Worm (Caenorhabditis elegans): ENCODE measurements around the gene nspb-10.

The nspb-10 gene

ce11 chrII:14588162-14588561 is at the start of gene nspb-10:
Gene nspb-10, minus strand, starts transcription at chrII:14588262.
- no peak for TF ChIP-seq egl-27 (tag; optimal IDR thresholded peaks at IDR 0.05)
- no peak for TF ChIP-seq jun-1 (tag; optimal IDR thresholded peaks at IDR 0.05)
- TF ChIP-seq pha-4 (tag; optimal IDR thresholded peaks at IDR 0.05): no peak
- TF ChIP-seq snpc-4 (tag; optimal IDR thresholded peaks at IDR 0.05): no peak
- TF ChIP-seq ZK546.5 (tag; optimal IDR thresholded peaks at IDR 0.05): no peak
- TF ChIP-seq fkh-2 (tag; optimal IDR thresholded peaks at IDR 0.05): no peak
- no peak for TF ChIP-seq aly-2 (tag; optimal IDR thresholded peaks at IDR 0.05)
- TF ChIP-seq nhr-23 (tag; optimal IDR thresholded peaks at IDR 0.05): no peak
- TF ChIP-seq ztf-4 (tag; optimal IDR thresholded peaks at IDR 0.05): no peak
- no peak for TF ChIP-seq ceh-9 (tag; optimal IDR thresholded peaks at IDR 0.05)

ce11 chrII:14636737-14637136 is 48.7 kb upstream of the nspb-10 start, which contains the start of gene sre-13:
Gene sre-13, minus strand, starts transcription at chrII:14636837.
- TF ChIP-seq nhr-237 (tag; optimal IDR thresholded peaks at IDR 0.05) (no peak), daf-12 (tag; optimal IDR thresholded peaks at IDR 0.05) (no peak), ceh-9 (tag; optimal IDR thresholded peaks at IDR 0.05) (no peak), nhr-28 (tag; optimal IDR thresholded peaks at IDR 0.05) (no peak)

ce11 chrII:14635895-14636294 is 47.8 kb upstream of the nspb-10 start:
- TF ChIP-seq snpc-4 (tag; optimal IDR thresholded peaks at IDR 0.05): peak; percentile 50

- TF ChIP-seq unc-62 (GFP tag; optimal IDR thresholded peaks at IDR 0.05): no peak
- no peak for TF ChIP-seq tbx-2 (tag; optimal IDR thresholded peaks at IDR 0.05)
- no peak for TF ChIP-seq nhr-237 (tag; optimal IDR thresholded peaks at IDR 0.05)
- TF ChIP-seq lin-39 (tag; optimal IDR thresholded peaks at IDR 0.05): peak; percentile 79
- peak; percentile 32 for TF ChIP-seq nfya-1 (tag; optimal IDR thresholded peaks at IDR 0.05; ENCODE audit: insufficient read depth)
- TF ChIP-seq skn-1 (tag; optimal IDR thresholded peaks at IDR 0.05): peak; percentile 1
- peak; percentile 54 for TF ChIP-seq hmg-11 (tag; optimal IDR thresholded peaks at IDR 0.05)
- peak; percentile 74 for TF ChIP-seq snpc-4 (tag; optimal IDR thresholded peaks at IDR 0.05)
- TF ChIP-seq fkh-10 (GFP tag; optimal IDR thresholded peaks at IDR 0.05): no peak
- peak; percentile 77 for TF ChIP-seq nhr-43 (tag; optimal IDR thresholded peaks at IDR 0.05; ENCODE audit: poor library complexity, severe bottlenecking)
- peak; percentile 12 for TF ChIP-seq lin-15B (tag; optimal IDR thresholded peaks at IDR 0.05)
- no peak for TF ChIP-seq fos-1 (tag; optimal IDR thresholded peaks at IDR 0.05)
These were observed 47.1 kb upstream of the nspb-10 start for ce11 chrII:14635179-14635578.

ce11 chrII:14634042-14634441 is 46.0 kb upstream of the nspb-10 start:
- no peak for TF ChIP-seq ZK546.5 (tag; optimal IDR thresholded peaks at IDR 0.05)
- no peak for TF ChIP-seq unc-39 (tag; optimal IDR thresholded peaks at IDR 0.05)
- no peak for TF ChIP-seq skn-1 (tag; optimal IDR thresholded peaks at IDR 0.05)
- no peak for TF ChIP-seq jun-1 (tag; optimal IDR thresholded peaks at IDR 0.05)
- TF ChIP-seq elt-3 (tag; optimal IDR thresholded peaks at IDR 0.05): no peak
- TF ChIP-seq mdl-1 (tag; optimal IDR thresholded peaks at IDR 0.05): no peak
- TF ChIP-seq nhr-23 (tag; optimal IDR thresholded peaks at IDR 0.05): no peak

- TF ChIP-seq nfya-1 (tag; optimal IDR thresholded peaks at IDR 0.05; ENCODE audit: insufficient read depth) (no peak), ztf-11 (tag; optimal IDR thresholded peaks at IDR 0.05) (no peak), aly-2 (tag; optimal IDR thresholded peaks at IDR 0.05) (no peak), nhr-25 (tag; optimal IDR thresholded peaks at IDR 0.05) (no peak), pqm-1 (tag; optimal IDR thresholded peaks at IDR 0.05) (no peak)
These were observed 44.8 kb upstream of the nspb-10 start, which contains the start of gene C38C6.3 for ce11 chrII:14632823-14633222. Gene C38C6.3, plus strand, starts transcription at chrII:14633123.

- TF ChIP-seq aly-2 (tag; optimal IDR thresholded peaks at IDR 0.05): no peak
- TF ChIP-seq ceh-82 (tag; optimal IDR thresholded peaks at IDR 0.05): no peak
- TF ChIP-seq snpc-4 (tag; optimal IDR thresholded peaks at IDR 0.05): no peak
- TF ChIP-seq ama-1 (optimal IDR thresholded peaks at IDR 0.05): no peak
- TF ChIP-seq ceh-9 (tag; optimal IDR thresholded peaks at IDR 0.05): no peak
- no peak for TF ChIP-seq ZK546.5 (tag; optimal IDR thresholded peaks at IDR 0.05)
- no peak for TF ChIP-seq fkh-2 (tag; optimal IDR thresholded peaks at IDR 0.05)
- no peak for TF ChIP-seq mml-1 (tag; optimal IDR thresholded peaks at IDR 0.05)
- TF ChIP-seq elt-3 (tag; optimal IDR thresholded peaks at IDR 0.05): no peak
- no peak for TF ChIP-seq nhr-12 (tag; optimal IDR thresholded peaks at IDR 0.05)
- no peak for TF ChIP-seq unc-39 (tag; optimal IDR thresholded peaks at IDR 0.05)
These were observed 39.3 kb upstream of the nspb-10 start, which contains the start of gene tag-297 for ce11 chrII:14627330-14627729. Gene tag-297, plus strand, starts transcription at chrII:14627630.

Data from whole organism, L3 larva.